Worm (Caenorhabditis elegans): ENCODE results near the gene ceh-89.
A peak's percentile ranks its signal among the peaks of the same experiment; 100 is the strongest.

DNA sequence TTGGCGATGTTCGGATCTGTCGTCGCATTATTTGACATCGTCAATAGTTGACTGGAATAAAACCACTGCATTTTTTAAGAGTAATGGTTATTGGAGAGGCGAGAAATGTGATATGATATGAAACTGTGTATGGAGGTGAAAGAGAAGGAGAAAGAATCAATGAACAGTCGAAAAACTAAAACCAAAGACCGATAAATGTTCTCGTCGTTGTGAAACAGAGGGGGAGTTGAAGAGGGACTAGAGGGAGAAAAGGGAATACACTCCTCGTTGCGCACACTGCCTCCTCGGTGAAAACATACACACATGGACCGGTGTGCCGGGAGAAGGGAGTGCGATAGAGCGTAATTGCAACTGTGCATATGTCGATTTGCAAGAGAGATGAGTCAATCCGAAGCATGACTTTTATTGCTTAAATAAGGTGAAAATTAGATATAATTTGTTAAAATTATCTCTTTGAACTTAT is 27.9 kb downstream of the ceh-89 start, which contains the start of gene sym-4:
- TF ChIP-seq unc-62 (GFP tag; optimal IDR thresholded peaks at IDR 0.05) (no peak), nhr-237 (tag; optimal IDR thresholded peaks at IDR 0.05) (peak; percentile 34), blmp-1 (tag; optimal IDR thresholded peaks at IDR 0.05; ENCODE audit: insufficient read depth) (peak; percentile 80), aly-2 (tag; optimal IDR thresholded peaks at IDR 0.05) (no peak), ceh-82 (tag; optimal IDR thresholded peaks at IDR 0.05) (peak; percentile 32), lsy-2 (tag; optimal IDR thresholded peaks at IDR 0.05) (peak; percentile 35 to 90)

Data from whole organism, L2 larva.